Worm (Caenorhabditis elegans) whole organism, L4 larva: ENCODE measurements around the gene ubh-3.

Experiments
- ZK546.5 ChIP-seq, 2 experiments: sonication (generic microtip); optimal IDR thresholded peaks; 2 replicates each; lab custom pipeline; 2017; ENCODE audit warnings: missing biosample characterization in 2 of 2, missing genetic modification characterization in 2 of 2
- ama-1 ChIP-seq: fragments of 150-350 bp; optimal IDR thresholded peaks from 2 replicates; lab custom pipeline; 2014; ENCODE audit warnings: inconsistent platforms, mixed read lengths
- lin-29 ChIP-seq: fragments of 200-800 bp; sonication (Bioruptor generic); IDR thresholded peaks from 2 replicates; pipeline ENCODE4 v1.3.6; 2022; ENCODE audit warnings: missing genetic modification reagents, missing genetic modification characterization, missing compliant biosample characterization
- mdl-1 ChIP-seq, 2 experiments: fragments of 150-350 bp in 1 of 2; sonication (generic microtip) in 1 of 2; optimal IDR thresholded peaks; 2 replicates each; lab custom pipeline; 2014 to 2017; ENCODE audit warnings: missing biosample characterization in 2 of 2, missing genetic modification characterization in 2 of 2
- nhr-25 ChIP-seq: sonication (generic microtip); optimal IDR thresholded peaks from 2 replicates; lab custom pipeline; 2017; ENCODE audit warnings: missing genetic modification characterization, mild to moderate bottlenecking, missing compliant biosample characterization, antibody characterized with exemption, moderate library complexity, borderline replicate concordance; ENCODE audit not compliant: insufficient read depth

DNA sequence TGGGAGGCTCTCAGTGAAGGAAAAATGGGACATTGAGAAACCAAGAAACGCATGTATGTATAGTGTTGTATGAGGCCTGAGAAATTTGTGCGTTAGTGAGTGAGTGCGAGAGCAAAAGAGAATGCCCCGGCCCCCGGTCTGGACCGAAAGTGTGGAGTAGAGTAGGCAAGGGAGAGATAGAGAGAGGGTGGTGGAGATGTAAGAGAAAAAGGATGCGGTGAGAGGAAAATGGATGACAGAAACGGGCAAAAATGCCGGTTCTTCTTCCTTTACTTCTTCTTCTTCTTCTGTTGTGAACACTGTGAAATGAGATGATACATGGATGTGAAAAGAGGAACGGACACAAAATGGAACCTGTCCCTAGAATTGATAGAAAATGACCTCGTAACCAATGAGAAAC lies 29.7 kb upstream of the ubh-3 start:
- no peak for TF ChIP-seq nhr-25
- no peak for TF ChIP-seq lin-29 (GFP tag; lab: Robert Waterston, UW)
- TF ChIP-seq mdl-1 (tag; optimal IDR thresholded peaks at IDR 0.05; lab: Kevin White, UChicago): no peak
- TF ChIP-seq ama-1: no peak
- no peak for TF ChIP-seq ZK546.5 (tag; optimal IDR thresholded peaks at IDR 0.05; lab: Kevin White, UChicago)
